Worm (Caenorhabditis elegans) whole organism, L1 larva: ENCODE results near the gene gtl-2.

ENCODE experiments used
- ceh-82 ChIP-seq, 3 experiments: fragments of 150-350 bp in 1 of 3; sonication (generic microtip) in 2 of 3; optimal IDR thresholded peaks; 2 replicates each; lab custom pipeline; 2014 to 2017; ENCODE audit warnings: missing biosample characterization in 3 of 3, missing genetic modification characterization in 3 of 3
- dpl-1 ChIP-seq, 3 experiments: fragments of 150-350 bp in 2 of 3; sonication (generic microtip) in 1 of 3; optimal IDR thresholded peaks; 2 replicates each; lab custom pipeline; 2014 to 2017; ENCODE audit warnings: missing biosample characterization in 3 of 3, missing genetic modification characterization in 3 of 3, missing genetic modification reagents in 3 of 3
- efl-1 ChIP-seq, 4 experiments: fragments of 150-350 bp; optimal IDR thresholded peaks in 3 of 4; peaks in 1 of 4; 1 replicate in 1 of 4; 2 replicates in 3 of 4; lab custom pipeline; 2014; ENCODE audit warnings: missing biosample characterization in 2 of 4, missing genetic modification characterization in 2 of 4, missing genetic modification reagents in 2 of 4
- elt-2 ChIP-seq: sonication (generic microtip); optimal IDR thresholded peaks from 2 replicates; lab custom pipeline; 2016; ENCODE audit warnings: missing genetic modification characterization, mild to moderate bottlenecking, inconsistent platforms, missing compliant biosample characterization, missing genetic modification reagents
- ets-5 ChIP-seq: fragments of 200-800 bp; sonication (Bioruptor generic); IDR thresholded peaks from 2 replicates; pipeline ENCODE4 v1.3.6; 2022; ENCODE audit warnings: missing genetic modification characterization, missing compliant biosample characterization
- grh-1 ChIP-seq: fragments of 200-800 bp; sonication (Bioruptor generic); IDR thresholded peaks from 2 replicates; pipeline ENCODE4 v1.3.6; 2022; ENCODE audit warnings: missing genetic modification reagents, missing genetic modification characterization, missing compliant biosample characterization
- hlh-4 ChIP-seq: sonication (generic microtip); optimal IDR thresholded peaks from 2 replicates; lab custom pipeline; 2016; ENCODE audit warnings: mild to moderate bottlenecking, missing genetic modification characterization, missing compliant biosample characterization
- irx-1 ChIP-seq: sonication (generic microtip); optimal IDR thresholded peaks from 2 replicates; lab custom pipeline; 2016; ENCODE audit warnings: missing genetic modification characterization, missing compliant biosample characterization
- isw-1 ChIP-seq: fragments of 200-800 bp; sonication (Bioruptor generic); IDR thresholded peaks from 2 replicates; pipeline ENCODE4 v1.3.6; 2022; ENCODE audit warnings: missing genetic modification characterization, missing compliant biosample characterization
- jun-1 ChIP-seq: fragments of 150-350 bp; optimal IDR thresholded peaks from 2 replicates; lab custom pipeline; 2014; ENCODE audit warnings: missing biosample characterization, missing genetic modification reagents, missing genetic modification characterization
- lin-13 ChIP-seq: fragments of 150-350 bp; optimal IDR thresholded peaks from 2 replicates; lab custom pipeline; 2014; ENCODE audit warnings: missing biosample characterization, missing genetic modification reagents, missing genetic modification characterization
- lin-15B ChIP-seq: fragments of 150-350 bp; sonication (generic microtip); optimal IDR thresholded peaks from 3 replicates; lab custom pipeline; 2014; ENCODE audit warnings: missing biosample characterization, missing genetic modification characterization
- lin-35 ChIP-seq, 2 experiments: fragments of 150-350 bp; optimal IDR thresholded peaks; 2 replicates each; lab custom pipeline; 2014; ENCODE audit warnings: missing biosample characterization in 2 of 2, missing genetic modification characterization in 2 of 2, missing genetic modification reagents in 2 of 2
- lsy-2 ChIP-seq, 2 experiments: fragments of 150-350 bp; optimal IDR thresholded peaks; 2 replicates each; lab custom pipeline; 2014; ENCODE audit warnings: missing biosample characterization in 2 of 2, missing genetic modification characterization in 2 of 2
- mdl-1 ChIP-seq, 2 experiments: fragments of 150-350 bp; optimal IDR thresholded peaks; 2 replicates each; lab custom pipeline; 2014 to 2017; ENCODE audit warnings: missing biosample characterization in 2 of 2, missing genetic modification characterization in 2 of 2, inconsistent platforms in 1 of 2
- mef-2 ChIP-seq: fragments of 150-350 bp; optimal IDR thresholded peaks from 2 replicates; lab custom pipeline; 2014; ENCODE audit warnings: missing biosample characterization, missing genetic modification characterization
- mep-1 ChIP-seq: fragments of 150-350 bp; optimal IDR thresholded peaks from 2 replicates; lab custom pipeline; 2014; ENCODE audit warnings: missing biosample characterization, missing genetic modification characterization
- nhr-19 ChIP-seq: fragments of 200-800 bp; sonication (Bioruptor generic); conservative IDR thresholded peaks from 2 replicates; pipeline ENCODE4 v1.3.6; 2022; ENCODE audit warnings: missing genetic modification characterization, missing compliant biosample characterization
- nhr-20 ChIP-seq: sonication (generic microtip); optimal IDR thresholded peaks from 2 replicates; lab custom pipeline; 2016; ENCODE audit warnings: mild to moderate bottlenecking, missing genetic modification characterization, missing compliant biosample characterization
- nhr-28 ChIP-seq: fragments of 150-350 bp; optimal IDR thresholded peaks from 2 replicates; lab custom pipeline; 2014; ENCODE audit warnings: missing biosample characterization, missing genetic modification characterization
- nhr-47 ChIP-seq: sonication (generic microtip); optimal IDR thresholded peaks from 2 replicates; lab custom pipeline; 2016; ENCODE audit warnings: mild to moderate bottlenecking, missing genetic modification characterization, moderate library complexity, missing compliant biosample characterization
- nhr-71 ChIP-seq: sonication (generic microtip); optimal IDR thresholded peaks from 2 replicates; lab custom pipeline; 2016; ENCODE audit warnings: mild to moderate bottlenecking, missing genetic modification characterization, moderate library complexity, missing compliant biosample characterization
- nhr-77 ChIP-seq: fragments of 150-350 bp; optimal IDR thresholded peaks from 2 replicates; lab custom pipeline; 2014; ENCODE audit warnings: missing biosample characterization, missing genetic modification characterization
- nhr-90 ChIP-seq: sonication (generic microtip); optimal IDR thresholded peaks from 2 replicates; lab custom pipeline; 2016; ENCODE audit warnings: mild to moderate bottlenecking, missing genetic modification characterization, missing compliant biosample characterization; ENCODE audit not compliant: poor library complexity
- pax-3 ChIP-seq: fragments of 200-800 bp; sonication (Bioruptor generic); optimal IDR thresholded peaks from 2 replicates; lab custom pipeline; 2018; ENCODE audit warnings: mild to moderate bottlenecking, missing genetic modification characterization, moderate library complexity, missing compliant biosample characterization
- pqm-1 ChIP-seq: sonication (generic microtip); optimal IDR thresholded peaks from 3 replicates; lab custom pipeline; 2017; ENCODE audit warnings: missing biosample characterization, missing genetic modification characterization
- rnt-1 ChIP-seq: sonication (generic microtip); optimal IDR thresholded peaks from 2 replicates; lab custom pipeline; 2016; ENCODE audit warnings: mild to moderate bottlenecking, missing genetic modification characterization, moderate library complexity, missing compliant biosample characterization
- sptf-1 ChIP-seq: fragments of 150-350 bp; optimal IDR thresholded peaks from 2 replicates; lab custom pipeline; 2014; ENCODE audit warnings: missing biosample characterization, missing genetic modification characterization
- sup-37 ChIP-seq: fragments of 200-800 bp; sonication (Bioruptor generic); optimal IDR thresholded peaks from 2 replicates; lab custom pipeline; 2018; ENCODE audit warnings: mild to moderate bottlenecking, missing genetic modification characterization, missing compliant biosample characterization
- swsn-7 ChIP-seq: sonication (generic microtip); optimal IDR thresholded peaks from 2 replicates; lab custom pipeline; 2016; ENCODE audit warnings: missing genetic modification characterization, missing compliant biosample characterization
- tbx-2 ChIP-seq: sonication (generic microtip); optimal IDR thresholded peaks from 2 replicates; lab custom pipeline; 2016; ENCODE audit warnings: missing genetic modification characterization, missing compliant biosample characterization
- unc-30 ChIP-seq: sonication (generic microtip); optimal IDR thresholded peaks from 2 replicates; lab custom pipeline; 2017; ENCODE audit warnings: missing biosample characterization, missing genetic modification characterization
- unc-62 ChIP-seq: fragments of 150-350 bp; optimal IDR thresholded peaks from 2 replicates; lab custom pipeline; 2014; ENCODE audit warnings: missing biosample characterization, missing genetic modification reagents, missing genetic modification characterization
- vab-15 ChIP-seq: sonication (generic microtip); optimal IDR thresholded peaks from 2 replicates; lab custom pipeline; 2017; ENCODE audit warnings: missing genotype, mild to moderate bottlenecking, missing genetic modification characterization, missing compliant biosample characterization
- zip-4 ChIP-seq: fragments of 200-800 bp; sonication (Bioruptor generic); optimal IDR thresholded peaks from 2 replicates; lab custom pipeline; 2018; ENCODE audit warnings: mild to moderate bottlenecking, missing genetic modification characterization, moderate library complexity, missing compliant biosample characterization
- ztf-11 ChIP-seq, 2 experiments: sonication (generic microtip); optimal IDR thresholded peaks; 2 replicates each; lab custom pipeline; 2016 to 2017; ENCODE audit warnings: missing genetic modification characterization in 2 of 2, missing biosample characterization in 1 of 2, missing compliant biosample characterization in 1 of 2

Gene gtl-2

DNA sequence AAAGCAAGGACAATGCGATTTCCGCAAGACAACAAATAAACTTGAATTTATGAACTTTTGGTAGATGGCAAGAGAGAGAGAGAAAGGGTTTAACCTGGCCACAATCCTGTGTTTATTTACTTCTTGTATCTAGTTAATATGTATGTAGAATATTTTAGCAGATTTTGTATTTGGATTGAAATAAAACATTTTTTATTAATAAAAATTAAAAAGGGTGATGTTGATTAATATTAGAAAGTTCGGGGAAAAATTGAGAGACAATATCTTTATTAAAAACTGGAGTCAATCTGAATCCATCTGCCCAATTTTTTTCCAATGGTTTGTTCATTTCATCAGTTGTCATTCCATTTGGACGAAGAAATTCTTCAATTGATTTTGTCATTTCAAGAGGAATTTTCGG lies 7.2 kb upstream of the gtl-2 start, which contains the start of gene col-127:
TSS of gene col-127 (minus strand) at position 101 of the 400 bp plus-strand sequence.
- TF ChIP-seq lin-15B (tag; lab: Kevin White, UChicago) = no peak
- TF ChIP-seq, all 84 proteins: peak for 0

DNA sequence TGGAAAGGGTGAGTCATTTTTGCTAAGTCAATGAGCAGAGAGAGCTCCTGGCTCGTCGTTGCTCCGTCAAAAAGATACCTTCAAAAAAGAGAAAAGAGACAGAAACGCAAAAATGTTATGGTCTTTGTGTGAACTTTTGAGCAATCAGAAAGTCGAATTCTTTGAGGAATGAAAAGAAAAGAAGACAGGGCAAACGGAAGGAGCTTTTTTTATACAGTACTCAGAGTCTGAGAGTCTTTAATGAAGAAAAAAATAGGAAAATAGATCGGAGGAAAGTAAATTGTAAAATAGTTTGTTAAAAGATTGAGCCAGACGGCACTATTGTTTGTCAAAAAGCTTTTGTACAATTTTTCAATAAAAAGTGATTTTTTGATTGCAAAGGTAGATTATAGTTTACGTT lies 3.8 kb upstream of the gtl-2 start:
- no peak for TF ChIP-seq ztf-11 (tag; optimal IDR thresholded peaks at IDR 0.05; lab: Kevin White, UChicago)
- no peak for TF ChIP-seq unc-62 (GFP tag; lab: Kevin White, UChicago)
- TF ChIP-seq zip-4 (GFP tag; lab: Kevin White, UChicago) = no peak
- TF ChIP-seq nhr-71 (tag; lab: Kevin White, UChicago) = peak; percentile 2
- peak; percentile 12 for TF ChIP-seq nhr-20 (tag; lab: Kevin White, UChicago)
- TF ChIP-seq mep-1 (tag; lab: Kevin White, UChicago) = no peak
- TF ChIP-seq unc-30 (tag; lab: Kevin White, UChicago) = no peak
- TF ChIP-seq lsy-2 (tag; optimal IDR thresholded peaks at IDR 0.05; lab: Kevin White, UChicago) = peak in 1 of 2 experiments; percentile 21
- TF ChIP-seq efl-1 (optimal IDR thresholded peaks at IDR 0.05; lab: Kevin White, UChicago) = no peak
- peak in 1 of 2 experiments; percentile 62 for TF ChIP-seq efl-1 (GFP tag; optimal IDR thresholded peaks at IDR 0.05 in 1 of 2; lab: Kevin White, UChicago)
- no peak for TF ChIP-seq lin-13
- TF ChIP-seq nhr-77 (tag; lab: Kevin White, UChicago) = peak; percentile 66
- TF ChIP-seq tbx-2 = peak; percentile 30
- no peak for TF ChIP-seq hlh-4 (tag; lab: Kevin White, UChicago)
- TF ChIP-seq pax-3 (tag; lab: Kevin White, UChicago) = no peak
- TF ChIP-seq, all 84 proteins: peak for 6

DNA sequence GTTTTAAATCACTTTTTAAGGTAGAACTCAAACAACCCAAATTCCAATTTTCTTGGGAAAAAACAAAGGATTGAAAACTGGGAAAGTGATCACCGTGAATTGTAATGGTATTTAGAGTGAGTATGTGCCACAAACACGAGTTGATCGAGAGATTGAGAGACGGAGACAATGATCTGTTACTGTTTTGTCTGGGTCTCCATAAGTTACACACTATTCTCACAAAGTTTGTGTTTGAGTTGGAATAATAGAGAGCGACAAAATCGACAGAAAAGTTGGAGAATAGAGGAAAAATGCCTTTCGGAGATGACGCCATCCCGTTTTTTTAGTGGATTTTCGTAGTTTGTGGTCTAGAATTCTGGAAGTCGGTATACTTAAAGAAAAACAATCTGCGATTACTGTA lies 2.0 kb upstream of the gtl-2 start, which contains the start of gene nhr-7:
TSS of gene nhr-7 (minus strand) at position 101 of the 400 bp plus-strand sequence.
- TF ChIP-seq nhr-77 (tag; lab: Kevin White, UChicago) (peak; percentile 28), sup-37 (no peak)
- TF ChIP-seq, all 84 proteins: peak for 1

DNA sequence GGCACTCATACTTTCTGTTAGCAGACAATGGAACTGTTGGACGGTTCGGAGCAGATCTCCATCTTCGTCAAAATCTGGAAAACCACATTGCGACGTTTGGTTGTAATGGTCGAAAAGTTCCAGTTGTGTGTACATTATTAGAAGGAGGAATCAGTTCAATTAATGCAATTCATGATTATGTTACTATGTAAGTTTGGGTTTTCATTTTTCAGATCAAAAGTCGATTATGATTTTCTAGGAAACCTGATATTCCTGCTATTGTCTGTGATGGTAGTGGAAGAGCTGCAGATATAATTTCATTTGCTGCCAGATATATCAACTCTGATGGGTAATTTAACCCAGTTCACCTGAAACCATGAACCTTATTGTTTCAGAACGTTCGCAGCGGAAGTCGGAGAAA lies 2.8 kb downstream of the gtl-2 start:
- TF ChIP-seq unc-62 (GFP tag; lab: Kevin White, UChicago) (no peak), rnt-1 (no peak), ets-5 (GFP tag; lab: Robert Waterston, UW) (no peak), nhr-28 (tag; lab: Kevin White, UChicago) (no peak), mef-2 (tag; lab: Kevin White, UChicago) (no peak), swsn-7 (tag; lab: Kevin White, UChicago) (no peak), grh-1 (GFP tag; lab: Robert Waterston, UW) (no peak), nhr-47 (tag; lab: Kevin White, UChicago) (no peak), nhr-19 (GFP tag; lab: Robert Waterston, UW) (no peak), isw-1 (no peak), dpl-1 (GFP tag; optimal IDR thresholded peaks at IDR 0.05; lab: Kevin White, UChicago) (no peak), irx-1 (no peak), lin-35 (GFP tag; optimal IDR thresholded peaks at IDR 0.05; lab: Kevin White, UChicago) (no peak)
- TF ChIP-seq, all 84 proteins: peak for 0

DNA sequence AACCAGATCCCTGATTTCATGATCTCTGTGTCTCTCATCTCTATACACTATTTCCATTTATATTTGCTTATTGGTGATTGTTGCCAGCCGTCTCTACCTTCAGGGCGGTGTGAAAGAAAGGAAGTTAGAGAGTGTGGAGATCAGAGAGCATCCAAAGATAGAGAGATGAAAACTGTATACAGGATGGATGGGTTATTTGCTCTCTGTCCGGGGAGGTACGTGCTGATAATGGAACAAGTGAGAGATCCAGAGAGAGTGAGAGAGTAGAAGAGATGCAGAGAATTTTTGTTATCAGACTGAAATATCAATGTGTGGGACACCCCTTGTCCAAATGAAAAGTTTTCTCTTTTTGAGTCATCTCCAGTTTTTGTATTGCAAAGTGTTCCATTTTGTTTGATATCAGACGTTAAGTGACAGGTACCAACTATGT lies 10.9 kb downstream of the gtl-2 start:
- TF ChIP-seq tbx-2 = peak; percentile 63
- TF ChIP-seq pqm-1 (tag; lab: Kevin White, UChicago) = peak; percentile 28
- peak; percentile 76 for TF ChIP-seq nhr-77 (tag; lab: Kevin White, UChicago)
- peak in 1 of 2 experiments; percentile 48 for TF ChIP-seq lin-35 (GFP tag; optimal IDR thresholded peaks at IDR 0.05; lab: Kevin White, UChicago)
- TF ChIP-seq nhr-47 (tag; lab: Kevin White, UChicago) = no peak
- peak; percentile 6 for TF ChIP-seq sup-37
- TF ChIP-seq elt-2 (tag; lab: Kevin White, UChicago) = peak; percentile 85
- TF ChIP-seq zip-4 (GFP tag; lab: Kevin White, UChicago) = no peak
- TF ChIP-seq vab-15 = no peak
- TF ChIP-seq ceh-82 (tag; optimal IDR thresholded peaks at IDR 0.05; lab: Kevin White, UChicago) = peak in 1 of 3 experiments; percentile 1
- TF ChIP-seq lsy-2 (tag; optimal IDR thresholded peaks at IDR 0.05; lab: Kevin White, UChicago) = peak in 1 of 2 experiments; percentile 20
- no peak for TF ChIP-seq sptf-1
- TF ChIP-seq jun-1 (tag; lab: Kevin White, UChicago) = peak; percentile 46
- TF ChIP-seq nhr-90 (tag; lab: Kevin White, UChicago) = peak; percentile 50
- TF ChIP-seq nhr-20 (tag; lab: Kevin White, UChicago) = peak; percentile 37
- TF ChIP-seq mdl-1 (tag; optimal IDR thresholded peaks at IDR 0.05; lab: Kevin White, UChicago) = peak in 1 of 2 experiments; percentile 25
- peak in 1 of 2 experiments; percentile 13 for TF ChIP-seq efl-1 (optimal IDR thresholded peaks at IDR 0.05; lab: Kevin White, UChicago)
- TF ChIP-seq efl-1 (GFP tag; optimal IDR thresholded peaks at IDR 0.05 in 1 of 2; lab: Kevin White, UChicago) = peak in 1 of 2 experiments; percentile 89
